Fruit fly (Drosophila melanogaster) whole organism, wandering third instar larva: ENCODE results near the gene AMPKalpha.

Experiments used
- Abd-B ChIP-seq: fragments of >200 bp; optimal IDR thresholded peaks from 2 replicates; lab custom pipeline; 2017; ENCODE audit warnings: missing biosample characterization, missing genetic modification characterization
- CG32264 ChIP-seq: fragments of 200-800 bp; sonication (Bioruptor generic); optimal IDR thresholded peaks from 2 replicates; lab custom pipeline; 2016; ENCODE audit warnings: missing biosample characterization, missing genetic modification characterization
- CG9705 ChIP-seq: fragments of 200-800 bp; sonication (Bioruptor generic); optimal IDR thresholded peaks from 2 replicates; lab custom pipeline; 2018; ENCODE audit warnings: missing biosample characterization, mild to moderate bottlenecking, missing genetic modification characterization
- CrebA ChIP-seq: fragments of 200-800 bp; sonication (Bioruptor generic); optimal IDR thresholded peaks from 2 replicates; lab custom pipeline; 2016; ENCODE audit warnings: missing biosample characterization, mild to moderate bottlenecking, missing genetic modification characterization, borderline replicate concordance
- Dfd ChIP-seq: fragments of >200 bp; optimal IDR thresholded peaks from 2 replicates; lab custom pipeline; 2017; ENCODE audit warnings: missing biosample characterization, missing genetic modification characterization
- Dif ChIP-seq: fragments of 200-275, 200-300 bp; sonication (Bioruptor generic); optimal IDR thresholded peaks from 2 replicates; lab custom pipeline; 2018; ENCODE audit warnings: missing biosample characterization, missing genetic modification characterization; ENCODE audit not compliant: partially characterized antibody
- GATAd ChIP-seq: sonication (Bioruptor generic); optimal IDR thresholded peaks from 2 replicates; lab custom pipeline; 2016; ENCODE audit warnings: missing biosample characterization, missing genetic modification characterization
- HLH106 ChIP-seq: fragments of 200-800 bp; optimal IDR thresholded peaks from 3 replicates; lab custom pipeline; 2019; ENCODE audit warnings: missing biosample characterization, mild to moderate bottlenecking, missing genetic modification characterization, moderate library complexity
- Hnf4 ChIP-seq: fragments of 200-800 bp; sonication (Bioruptor generic); optimal IDR thresholded peaks from 2 replicates; lab custom pipeline; 2016; ENCODE audit warnings: missing biosample characterization, mild to moderate bottlenecking, missing genetic modification characterization
- Hr78 ChIP-seq: fragments of >200 bp; optimal IDR thresholded peaks from 2 replicates; lab custom pipeline; 2017; ENCODE audit warnings: missing biosample characterization, missing genetic modification characterization
- Hr83 ChIP-seq: fragments of 200-300 bp; sonication (Bioruptor generic); optimal IDR thresholded peaks from 2 replicates; lab custom pipeline; 2016; ENCODE audit warnings: missing biosample characterization, mild to moderate bottlenecking, missing genetic modification characterization, moderate library complexity; ENCODE audit not compliant: poor library complexity, severe bottlenecking
- Jra ChIP-seq: sonication (Bioruptor generic); optimal IDR thresholded peaks from 2 replicates; lab custom pipeline; 2016; ENCODE audit warnings: missing biosample characterization, missing genetic modification characterization
- Mio ChIP-seq: sonication (Bioruptor generic); optimal IDR thresholded peaks from 2 replicates; lab custom pipeline; 2016; ENCODE audit warnings: missing biosample characterization, missing genetic modification characterization
- Myc ChIP-seq: fragments of >200 bp; optimal IDR thresholded peaks from 2 replicates; lab custom pipeline; 2017
- N ChIP-seq: fragments of >200 bp; optimal IDR thresholded peaks from 2 replicates; lab custom pipeline; 2018; ENCODE audit warnings: missing biosample characterization, missing external identifiers, missing genetic modification characterization
- OdsH ChIP-seq: fragments of 200-800 bp; sonication (Bioruptor generic); optimal IDR thresholded peaks from 2 replicates; lab custom pipeline; 2016; ENCODE audit warnings: missing biosample characterization, mild to moderate bottlenecking, missing genetic modification characterization
- Rel ChIP-seq, 2 experiments: fragments of 200-800 bp; sonication (Bioruptor generic) in 1 of 2; optimal IDR thresholded peaks; 2 replicates in 1 of 2; 3 replicates in 1 of 2; lab custom pipeline; 2016 to 2019; ENCODE audit warnings: mild to moderate bottlenecking in 2 of 2, missing biosample characterization in 2 of 2, missing genetic modification characterization in 2 of 2, moderate library complexity in 1 of 2
- Sp1 ChIP-seq: fragments of 200-800 bp; sonication (Bioruptor generic); optimal IDR thresholded peaks from 3 replicates; lab custom pipeline; 2019; ENCODE audit warnings: missing biosample characterization, mild to moderate bottlenecking, missing genetic modification characterization, moderate library complexity
- Vsx2 ChIP-seq: fragments of 200-300, 225-300 bp; sonication (Bioruptor generic); optimal IDR thresholded peaks from 2 replicates; lab custom pipeline; 2018; ENCODE audit warnings: missing biosample characterization, missing genetic modification characterization; ENCODE audit not compliant: partially characterized antibody
- br ChIP-seq: fragments of 200-800 bp; sonication (Bioruptor generic); optimal IDR thresholded peaks from 2 replicates; lab custom pipeline; 2016; ENCODE audit warnings: missing biosample characterization, missing genetic modification characterization
- brk ChIP-seq: fragments of 200-800 bp; sonication (Bioruptor generic); optimal IDR thresholded peaks from 2 replicates; lab custom pipeline; 2016; ENCODE audit warnings: missing biosample characterization, mild to moderate bottlenecking, missing genetic modification characterization
- dl ChIP-seq, 2 experiments: fragments of 175-275, 200-275 bp in 1 of 2; fragments of 200-275 bp in 1 of 2; sonication (Bioruptor generic); optimal IDR thresholded peaks; lab custom pipeline; 2018; ENCODE audit warnings: mild to moderate bottlenecking in 2 of 2, missing biosample characterization in 2 of 2, missing genetic modification characterization in 2 of 2, moderate library complexity in 2 of 2; ENCODE audit not compliant: partially characterized antibody in 2 of 2, insufficient read depth in 1 of 2
- dmrt93B ChIP-seq: fragments of 200-800 bp; sonication (Bioruptor generic); optimal IDR thresholded peaks from 2 replicates; lab custom pipeline; 2018; ENCODE audit warnings: missing biosample characterization, mild to moderate bottlenecking, missing genetic modification characterization
- dsf ChIP-seq: sonication (Bioruptor generic); optimal IDR thresholded peaks from 2 replicates; lab custom pipeline; 2016; ENCODE audit warnings: missing biosample characterization, missing genetic modification characterization, borderline replicate concordance
- ey ChIP-seq: fragments of 200-800 bp; sonication (Bioruptor generic); optimal IDR thresholded peaks from 2 replicates; lab custom pipeline; 2016; ENCODE audit warnings: missing biosample characterization, missing genetic modification characterization
- foxo ChIP-seq, 2 experiments: fragments of 200-800 bp; sonication (Bioruptor generic); optimal IDR thresholded peaks; 2 replicates in 1 of 2; 3 replicates in 1 of 2; lab custom pipeline; 2016 to 2017; ENCODE audit warnings: missing biosample characterization in 2 of 2, missing genetic modification characterization in 2 of 2
- fru ChIP-seq: fragments of 200-800 bp; sonication (Bioruptor generic); optimal IDR thresholded peaks from 3 replicates; lab custom pipeline; 2016; ENCODE audit warnings: missing biosample characterization, mild to moderate bottlenecking, missing genetic modification characterization
- h ChIP-seq: fragments of 200-800 bp; sonication (Bioruptor generic); optimal IDR thresholded peaks from 3 replicates; lab custom pipeline; 2016; ENCODE audit warnings: missing biosample characterization, mild to moderate bottlenecking, missing genetic modification characterization
- jim ChIP-seq: fragments of 175-275, 200-325 bp; sonication (Bioruptor generic); optimal IDR thresholded peaks from 2 replicates; lab custom pipeline; 2016; ENCODE audit warnings: missing biosample characterization, mild to moderate bottlenecking, missing genetic modification characterization
- lola ChIP-seq: fragments of >200 bp; optimal IDR thresholded peaks from 2 replicates; lab custom pipeline; 2017; ENCODE audit warnings: missing biosample characterization, missing genetic modification characterization
- pan ChIP-seq: fragments of >200 bp; optimal IDR thresholded peaks from 2 replicates; lab custom pipeline; 2017
- psq ChIP-seq: fragments of 200-800 bp; sonication (Bioruptor generic); optimal IDR thresholded peaks from 3 replicates; lab custom pipeline; 2017; ENCODE audit warnings: missing biosample characterization, mild to moderate bottlenecking, missing genetic modification characterization, moderate library complexity
- rgr ChIP-seq: fragments of 200-800 bp; sonication (Bioruptor generic); optimal IDR thresholded peaks from 3 replicates; lab custom pipeline; 2016; ENCODE audit warnings: missing biosample characterization, mild to moderate bottlenecking, missing genetic modification characterization
- sage ChIP-seq: fragments of 200-800 bp; sonication (Bioruptor generic); optimal IDR thresholded peaks from 2 replicates; lab custom pipeline; 2016; ENCODE audit warnings: missing biosample characterization, mild to moderate bottlenecking, missing genetic modification characterization
- sv ChIP-seq: fragments of 200-800 bp; sonication (Bioruptor generic); optimal IDR thresholded peaks from 3 replicates; lab custom pipeline; 2016; ENCODE audit warnings: missing biosample characterization, missing genetic modification characterization
- tai ChIP-seq: sonication (Bioruptor generic); optimal IDR thresholded peaks from 2 replicates; lab custom pipeline; 2016; ENCODE audit warnings: missing biosample characterization, missing genetic modification characterization
- usp ChIP-seq: fragments of >200 bp; optimal IDR thresholded peaks from 2 replicates; lab custom pipeline; 2017; ENCODE audit warnings: missing biosample characterization, missing genetic modification characterization
- woc ChIP-seq: sonication (Bioruptor generic); optimal IDR thresholded peaks from 2 replicates; lab custom pipeline; 2016; ENCODE audit warnings: missing biosample characterization, mild to moderate bottlenecking, missing genetic modification characterization

Gene AMPKalpha

DNA sequence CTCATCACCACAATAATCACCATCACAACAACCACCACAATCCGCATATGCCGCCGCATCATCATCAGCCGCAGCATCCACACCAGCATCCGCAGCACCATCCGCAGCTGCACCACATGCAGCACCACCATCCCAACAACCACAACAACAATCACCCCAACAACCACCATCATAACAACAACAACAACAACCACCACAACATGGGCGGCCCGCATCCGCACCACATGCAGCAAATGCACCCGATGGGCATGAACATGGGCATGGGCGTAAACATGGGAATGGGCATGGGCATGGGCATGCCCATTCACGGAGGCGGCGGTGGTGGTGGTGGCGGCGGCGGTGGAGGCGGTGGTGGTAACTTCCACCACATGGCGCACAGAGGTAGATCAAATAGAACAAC lies 2.7 kb upstream of the AMPKalpha start:
- TF ChIP-seq foxo (GFP tag; optimal IDR thresholded peaks at IDR 0.05; lab: Kevin White, UChicago) (no peak), OdsH (GFP tag; lab: Kevin White, UChicago) (no peak), tai (GFP tag; lab: Kevin White, UChicago) (no peak), dmrt93B (GFP tag; lab: Kevin White, UChicago) (no peak)

- no peak for TF ChIP-seq brk (GFP tag; lab: Kevin White, UChicago)
- TF ChIP-seq Abd-B (GFP tag; lab: Kevin White, UChicago) = no peak
- TF ChIP-seq sv (GFP tag; lab: Kevin White, UChicago) = no peak
- no peak for TF ChIP-seq lola (GFP tag; lab: Kevin White, UChicago)
- no peak for TF ChIP-seq GATAd (GFP tag; lab: Kevin White, UChicago)
- no peak for TF ChIP-seq dl (GFP tag; optimal IDR thresholded peaks at IDR 0.05; lab: Kevin White, UChicago; ENCODE audit: insufficient read depth in 1 of 2, partially characterized antibody in 2 of 2)
- no peak for TF ChIP-seq psq (GFP tag; lab: Kevin White, UChicago)
- TF ChIP-seq foxo (GFP tag; optimal IDR thresholded peaks at IDR 0.05; lab: Kevin White, UChicago) = no peak
- no peak for TF ChIP-seq sage (GFP tag; lab: Kevin White, UChicago)
- TF ChIP-seq Dif (GFP tag; lab: Kevin White, UChicago) = no peak
These were observed 4.5 kb downstream of the AMPKalpha start for dm6 chrX:1379692-1380349.

- TF ChIP-seq rgr (GFP tag; lab: Kevin White, UChicago) (peak; percentile 63), foxo (GFP tag; optimal IDR thresholded peaks at IDR 0.05; lab: Kevin White, UChicago) (peak in 1 of 2 experiments; percentile 64), dl (GFP tag; optimal IDR thresholded peaks at IDR 0.05; lab: Kevin White, UChicago; ENCODE audit: insufficient read depth in 1 of 2, partially characterized antibody in 2 of 2) (no peak), ey (peak; percentile 19), fru (GFP tag; lab: Kevin White, UChicago) (no peak), OdsH (GFP tag; lab: Kevin White, UChicago) (no peak), Abd-B (GFP tag; lab: Kevin White, UChicago) (no peak), GATAd (GFP tag; lab: Kevin White, UChicago) (no peak), Dif (GFP tag; lab: Kevin White, UChicago) (peak; percentile 17), h (GFP tag; lab: Kevin White, UChicago) (peak; percentile 48), Hr78 (GFP tag; lab: Kevin White, UChicago) (no peak), Dfd (no peak), N (no peak), sage (GFP tag; lab: Kevin White, UChicago) (no peak), usp (GFP tag; lab: Kevin White, UChicago) (no peak), brk (GFP tag; lab: Kevin White, UChicago) (no peak), CG32264 (GFP tag; lab: Kevin White, UChicago) (no peak), woc (no peak), sv (GFP tag; lab: Kevin White, UChicago) (peak; percentile 3), Jra (GFP tag; lab: Kevin White, UChicago) (no peak), Vsx2 (GFP tag; lab: Kevin White, UChicago) (no peak), tai (GFP tag; lab: Kevin White, UChicago) (no peak), Hr83 (GFP tag; lab: Kevin White, UChicago) (peak; percentile 69), Myc (peak; percentile 37), dmrt93B (GFP tag; lab: Kevin White, UChicago) (no peak), jim (GFP tag; lab: Kevin White, UChicago) (no peak), CG9705 (peak; percentile 9), HLH106 (peak; percentile 44), Mio (GFP tag; lab: Kevin White, UChicago) (no peak), dsf (GFP tag; lab: Kevin White, UChicago) (no peak), lola (GFP tag; lab: Kevin White, UChicago) (no peak), Rel (GFP tag; optimal IDR thresholded peaks at IDR 0.05; lab: Kevin White, UChicago) (no peak), Rel (tag; optimal IDR thresholded peaks at IDR 0.05; lab: Kevin White, UChicago) (no peak), pan (lab: Kevin White, UChicago) (no peak), br (peak; percentile 28), Sp1 (GFP tag; lab: Kevin White, UChicago) (peak; percentile 14), Hnf4 (GFP tag; lab: Kevin White, UChicago) (no peak), CrebA (GFP tag; lab: Kevin White, UChicago) (no peak), psq (GFP tag; lab: Kevin White, UChicago) (peak; percentile 11)
- TF ChIP-seq, all 38 proteins: peak for 13
These were observed 5.2 kb downstream of the AMPKalpha start, which contains the start of the genes CG3719 and CG32813 for dm6 chrX:1380350-1381060. TSS of gene CG3719 (minus strand) at chrX:1380480. TSS of gene CG32813 (plus strand) at chrX:1380914.
